Fruit fly (Drosophila melanogaster): ENCODE measurements around the gene inaF-D.

inaF-D gene

dm6 chrX:11709799-11710720 lies 18.8 kb downstream of the inaF-D start, which contains the start of gene FucT6 (continued):
- TF ChIP-seq CG9609 (GFP tag; optimal IDR thresholded peaks at IDR 0.05) (no peak), prd (optimal IDR thresholded peaks at IDR 0.05) (no peak), prd (GFP tag; IDR thresholded peaks at IDR 0.05) (no peak), CG3995 (GFP tag; optimal IDR thresholded peaks at IDR 0.05) (no peak), ERR (GFP tag; optimal IDR thresholded peaks at IDR 0.05) (no peak), CG3847 (GFP tag; IDR thresholded peaks at IDR 0.05) (peak; percentile 59), CG6854 (GFP tag; optimal IDR thresholded peaks at IDR 0.05) (peak; percentile 5), jing (GFP tag; optimal IDR thresholded peaks at IDR 0.05) (no peak), Fer2 (tag; optimal IDR thresholded peaks at IDR 0.05) (no peak), CG11247 (GFP tag; IDR thresholded peaks at IDR 0.05) (no peak), CG8924 (tag; optimal IDR thresholded peaks at IDR 0.05) (no peak), CG7357 (GFP tag; IDR thresholded peaks at IDR 0.05) (no peak), CG16815 (GFP tag; optimal IDR thresholded peaks at IDR 0.05) (no peak), CG7963 (GFP tag; IDR thresholded peaks at IDR 0.05; ENCODE audit: partially characterized antibody) (peak; percentile 85), CG1529 (GFP tag; optimal IDR thresholded peaks at IDR 0.05) (no peak), sob (GFP tag; IDR thresholded peaks at IDR 0.05) (no peak), CG18262 (tag; optimal IDR thresholded peaks at IDR 0.05) (peak; percentile 34), Deaf1 (tag; optimal IDR thresholded peaks at IDR 0.05) (no peak), Bdp1 (GFP tag; optimal IDR thresholded peaks at IDR 0.05) (no peak), ssp (GFP tag; IDR thresholded peaks at IDR 0.05) (no peak), CTCF (GFP tag; optimal IDR thresholded peaks at IDR 0.05) (no peak), CG1603 (tag; optimal IDR thresholded peaks at IDR 0.05) (no peak), phol (tag; optimal IDR thresholded peaks at IDR 0.05) (peak; percentile 50), CG12744 (GFP tag; optimal IDR thresholded peaks at IDR 0.05) (no peak), CG6272 (GFP tag; IDR thresholded peaks at IDR 0.05) (no peak), sima (GFP tag; optimal IDR thresholded peaks at IDR 0.05) (no peak), B-H2 (GFP tag; optimal IDR thresholded peaks at IDR 0.05) (peak; percentile 36), CG12299 (tag; optimal IDR thresholded peaks at IDR 0.05) (no peak), gsb-n (tag; optimal IDR thresholded peaks at IDR 0.05) (no peak), CG30403 (GFP tag; optimal IDR thresholded peaks at IDR 0.05) (no peak), Sry-β (GFP tag; optimal IDR thresholded peaks at IDR 0.05) (no peak), MBD-R2 (GFP tag; IDR thresholded peaks at IDR 0.05) (peak; percentile 72), CG4707 (GFP tag; optimal IDR thresholded peaks at IDR 0.05) (no peak), CG31365 (tag; optimal IDR thresholded peaks at IDR 0.05) (no peak), CG8765 (GFP tag; IDR thresholded peaks at IDR 0.05) (no peak), crol (GFP tag; IDR thresholded peaks at IDR 0.05) (peak; percentile 97), sna (GFP tag; IDR thresholded peaks at IDR 0.05; ENCODE audit: partially characterized antibody) (peak; percentile 85), stwl (tag; optimal IDR thresholded peaks at IDR 0.05) (peak; percentile 70), Meics (GFP tag; optimal IDR thresholded peaks at IDR 0.05) (peak; percentile 18), H2.0 (GFP tag; IDR thresholded peaks at IDR 0.05) (no peak), B-H1 (GFP tag; IDR thresholded peaks at IDR 0.05) (no peak; the same call in 2 of the 3 replicates), Lhr (GFP tag; optimal IDR thresholded peaks at IDR 0.05) (peak; percentile 39), CG4328 (GFP tag; optimal IDR thresholded peaks at IDR 0.05) (no peak), Xbp1 (GFP tag; optimal IDR thresholded peaks at IDR 0.05) (no peak), pan (optimal IDR thresholded peaks at IDR 0.05) (no peak), pan (GFP tag; optimal IDR thresholded peaks at IDR 0.05 in 1 of 2, IDR thresholded peaks at IDR 0.05 in 1 of 2) (peak in 1 of 2 experiments; percentile 36), E2f2 (GFP tag; IDR thresholded peaks at IDR 0.05) (peak; percentile 78), CG2678 (tag; optimal IDR thresholded peaks at IDR 0.05) (no peak), nerfin-1 (tag; optimal IDR thresholded peaks at IDR 0.05) (no peak), CG4820 (GFP tag; optimal IDR thresholded peaks at IDR 0.05) (no peak), CG13123 (GFP tag; optimal IDR thresholded peaks at IDR 0.05) (no peak)

Data from whole organism, embryonic.